Fruit fly (Drosophila melanogaster): ENCODE data around the gene Tm2.

The Tm2 gene

DNA sequence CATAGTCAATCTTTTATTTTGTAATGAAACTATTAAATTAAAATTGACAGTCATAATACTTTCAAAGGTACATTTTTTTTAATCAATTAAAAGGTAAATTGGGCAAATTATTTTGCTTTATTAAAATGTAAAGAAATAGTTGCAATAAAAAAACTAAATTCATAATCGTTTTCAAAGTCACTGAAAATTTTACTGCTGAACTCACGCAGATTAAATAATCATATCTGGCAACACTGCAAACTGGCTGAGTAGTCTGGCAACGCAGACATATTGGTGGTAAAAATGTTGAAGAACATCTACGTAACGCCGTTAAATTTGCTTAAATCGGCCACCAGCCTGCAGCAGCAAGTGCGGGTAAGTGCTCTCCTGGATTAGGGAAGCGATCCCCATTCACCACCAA lies 20.5 kb downstream of the Tm2 start, which contains the start of gene mRpL9 (continued):
- TF ChIP-seq Ptx1 (GFP tag; IDR thresholded peaks at IDR 0.05): no peak
- no peak for TF ChIP-seq CG4282 (GFP tag; optimal IDR thresholded peaks at IDR 0.05)
- no peak for TF ChIP-seq wek (GFP tag; optimal IDR thresholded peaks at IDR 0.05)
- no peak for TF ChIP-seq trh (GFP tag; optimal IDR thresholded peaks at IDR 0.05)
- no peak for TF ChIP-seq Deaf1 (tag; optimal IDR thresholded peaks at IDR 0.05)
- peak in 1 of 3 experiments; percentile 18 for TF ChIP-seq lola (GFP tag; optimal IDR thresholded peaks at IDR 0.05)
- peak in 1 of 2 experiments; percentile 4 for TF ChIP-seq insv (GFP tag; optimal IDR thresholded peaks at IDR 0.05)
- no peak for TF ChIP-seq CG12104 (GFP tag; optimal IDR thresholded peaks at IDR 0.05)
- no peak for TF ChIP-seq CG11398 (GFP tag; optimal IDR thresholded peaks at IDR 0.05)
- TF ChIP-seq Sin3A (optimal IDR thresholded peaks at IDR 0.05): peak; percentile 43
- no peak for TF ChIP-seq tap (tag; optimal IDR thresholded peaks at IDR 0.05)
- TF ChIP-seq D (optimal IDR thresholded peaks at IDR 0.05): no peak
- no peak for TF ChIP-seq D (GFP tag; optimal IDR thresholded peaks at IDR 0.05)
- TF ChIP-seq bigmax (GFP tag; optimal IDR thresholded peaks at IDR 0.05): no peak
- TF ChIP-seq E2f1 (GFP tag; IDR thresholded peaks at IDR 0.05): no peak
- peak; percentile 61 for TF ChIP-seq Dp (GFP tag; optimal IDR thresholded peaks at IDR 0.05)
- TF ChIP-seq CG17186 (GFP tag; optimal IDR thresholded peaks at IDR 0.05): peak; percentile 51
- TF ChIP-seq Opbp (GFP tag; IDR thresholded peaks at IDR 0.05; ENCODE audit: partially characterized antibody): peak; percentile 38; the same call in 1 of the 3 replicates
- no peak for TF ChIP-seq ara (GFP tag; IDR thresholded peaks at IDR 0.05)
- TF ChIP-seq E2f2 (GFP tag; IDR thresholded peaks at IDR 0.05): peak; percentile 70
- TF ChIP-seq tgo (GFP tag; IDR thresholded peaks at IDR 0.05): no peak
- peak; percentile 68 for TF ChIP-seq BEAF-32 (GFP tag; optimal IDR thresholded peaks at IDR 0.05)
- peak; percentile 91 for TF ChIP-seq Abd-B (GFP tag; optimal IDR thresholded peaks at IDR 0.05)
- TF ChIP-seq bsh (GFP tag; optimal IDR thresholded peaks at IDR 0.05): peak in 1 of 2 experiments; percentile 7
- TF ChIP-seq Rfx (GFP tag; IDR thresholded peaks at IDR 0.05): peak; percentile 47; the same call in 1 of the 2 replicates
- TF ChIP-seq croc (GFP tag; conservative IDR thresholded peaks at IDR 0.05): no peak
- peak; percentile 69 for TF ChIP-seq pzg (GFP tag; optimal IDR thresholded peaks at IDR 0.05)
- TF ChIP-seq CG11696 (GFP tag; IDR thresholded peaks at IDR 0.05): no peak
- peak; percentile 52 for TF ChIP-seq phol (tag; optimal IDR thresholded peaks at IDR 0.05)
- TF ChIP-seq CG43689 (GFP tag; IDR thresholded peaks at IDR 0.05): no peak
- peak; percentile 35 for TF ChIP-seq Fer3 (tag; optimal IDR thresholded peaks at IDR 0.05)
- TF ChIP-seq emc (GFP tag; optimal IDR thresholded peaks at IDR 0.05): no peak
- TF ChIP-seq CG11695 (GFP tag; IDR thresholded peaks at IDR 0.05): no peak
- no peak for TF ChIP-seq CG17568 (GFP tag; optimal IDR thresholded peaks at IDR 0.05)
- TF ChIP-seq fd102C (GFP tag; optimal IDR thresholded peaks at IDR 0.05): no peak
- TF ChIP-seq CG8388 (GFP tag; optimal IDR thresholded peaks at IDR 0.05): no peak
- TF ChIP-seq bcd (GFP tag; optimal IDR thresholded peaks at IDR 0.05): no peak
- TF ChIP-seq nom (GFP tag; optimal IDR thresholded peaks at IDR 0.05): no peak
- TF ChIP-seq row (GFP tag; IDR thresholded peaks at IDR 0.05): peak; percentile 72
- no peak for TF ChIP-seq prd (optimal IDR thresholded peaks at IDR 0.05)
- TF ChIP-seq prd (GFP tag; IDR thresholded peaks at IDR 0.05): no peak; the same call in 2 of the 3 replicates
- TF ChIP-seq CG9932 (GFP tag; IDR thresholded peaks at IDR 0.05): peak; percentile 60
- no peak for TF ChIP-seq CG11504 (tag; optimal IDR thresholded peaks at IDR 0.05)
- peak; percentile 26 for TF ChIP-seq Nf-YC (tag; optimal IDR thresholded peaks at IDR 0.05)
- TF ChIP-seq CG2120 (GFP tag; optimal IDR thresholded peaks at IDR 0.05): peak; percentile 59
- TF ChIP-seq CG1603 (tag; optimal IDR thresholded peaks at IDR 0.05): peak; percentile 61
- TF ChIP-seq Eip74EF (GFP tag; optimal IDR thresholded peaks at IDR 0.05): no peak
- no peak for TF ChIP-seq peb (GFP tag; IDR thresholded peaks at IDR 0.05)
- peak; percentile 90 for TF ChIP-seq CG9437 (GFP tag; optimal IDR thresholded peaks at IDR 0.05)
- TF ChIP-seq CG13296 (GFP tag; optimal IDR thresholded peaks at IDR 0.05): no peak
- peak; percentile 63 for TF ChIP-seq slbo (GFP tag; IDR thresholded peaks at IDR 0.05)
